Worm (Caenorhabditis elegans): ENCODE measurements around the gene sma-9.

DNA sequence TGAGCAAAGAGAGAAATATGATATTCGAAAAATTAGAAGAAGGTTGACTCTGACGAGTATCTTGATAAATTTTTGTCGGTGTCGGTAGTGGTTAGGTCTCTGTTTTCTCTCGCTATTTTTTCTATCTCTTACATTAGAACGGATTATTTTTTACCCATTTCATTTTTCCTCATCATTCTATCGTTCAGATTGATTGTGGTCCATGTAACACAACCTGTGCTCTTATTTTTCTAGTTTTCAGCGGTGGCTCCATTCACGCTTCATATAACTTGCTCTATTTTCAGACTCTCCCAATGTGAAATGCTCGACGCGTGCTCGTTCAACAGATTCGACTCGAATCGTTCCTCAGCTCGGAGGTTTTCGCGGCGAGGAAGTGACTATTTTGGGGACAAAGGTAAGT lies 35.1 kb upstream of the sma-9 start, which contains the start of gene egl-36:
- TF ChIP-seq nhr-12 (tag; optimal IDR thresholded peaks at IDR 0.05) (no peak), ama-1 (optimal IDR thresholded peaks at IDR 0.05) (no peak), unc-62 (GFP tag; optimal IDR thresholded peaks at IDR 0.05) (no peak), pha-4 (tag; optimal IDR thresholded peaks at IDR 0.05) (no peak), unc-39 (tag; optimal IDR thresholded peaks at IDR 0.05) (no peak), sea-2 (GFP tag; optimal IDR thresholded peaks at IDR 0.05) (no peak), lin-15B (tag; optimal IDR thresholded peaks at IDR 0.05) (no peak), mdl-1 (tag; optimal IDR thresholded peaks at IDR 0.05) (no peak), ztf-11 (tag; optimal IDR thresholded peaks at IDR 0.05) (no peak), skn-1 (tag; optimal IDR thresholded peaks at IDR 0.05) (no peak), snpc-4 (tag; optimal IDR thresholded peaks at IDR 0.05) (no peak), egl-27 (tag; optimal IDR thresholded peaks at IDR 0.05) (no peak), fkh-10 (GFP tag; optimal IDR thresholded peaks at IDR 0.05) (no peak)
